Worm (Caenorhabditis elegans): ENCODE measurements around the gene srw-98.

- no peak for TF ChIP-seq nhr-76 (tag; optimal IDR thresholded peaks at IDR 0.05)
- no peak for TF ChIP-seq lin-13 (tag; optimal IDR thresholded peaks at IDR 0.05)
- TF ChIP-seq unc-62 (GFP tag; optimal IDR thresholded peaks at IDR 0.05) = no peak
- TF ChIP-seq elt-3 (tag; optimal IDR thresholded peaks at IDR 0.05) = no peak
- no peak for TF ChIP-seq ham-2 (GFP tag; optimal IDR thresholded peaks at IDR 0.05)
These were observed 35.4 kb downstream of the srw-98 start for ce11 chrV:1642768-1643167.
